Fruit fly (Drosophila melanogaster) Kc167 (cell line): ENCODE measurements around the gene Idh3b.

Source experiments
- Myc ChIP-seq: fragments of >200 bp; optimal IDR thresholded peaks from 2 replicates; lab custom pipeline; 2017; ENCODE audit warnings: missing external identifiers
- h ChIP-seq: fragments of >200 bp; optimal IDR thresholded peaks from 3 replicates; lab custom pipeline; 2018; ENCODE audit warnings: missing external identifiers
- psq ChIP-seq: fragments of >200 bp; optimal IDR thresholded peaks from 2 replicates; lab custom pipeline; 2017; ENCODE audit warnings: missing external identifiers

DNA sequence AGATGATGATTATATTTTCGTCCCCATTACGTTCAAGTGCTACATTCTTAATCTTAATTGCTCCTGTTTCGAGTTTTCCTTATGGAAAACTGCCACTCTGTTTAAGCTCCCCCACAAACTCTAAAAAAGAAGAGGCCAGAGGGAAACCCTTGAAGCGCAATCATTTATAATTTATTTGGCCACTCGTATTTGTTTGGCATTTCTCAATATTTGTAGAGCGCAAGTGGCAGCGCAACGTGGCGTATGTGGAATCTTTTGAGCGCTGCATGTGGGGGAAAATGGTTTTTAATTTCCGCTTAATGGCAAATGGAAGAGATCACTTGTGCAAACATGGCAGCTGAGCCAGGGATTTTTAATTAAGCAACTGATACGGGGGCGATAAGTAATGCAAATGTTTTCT lies 48.1 kb upstream of the Idh3b start:
- TF ChIP-seq h (lab: Kevin White, UChicago) (no peak), Myc (lab: Kevin White, UChicago) (no peak), psq (lab: Kevin White, UChicago) (no peak)
